Worm (Caenorhabditis elegans): ENCODE results near the gene pei-2.

DNA sequence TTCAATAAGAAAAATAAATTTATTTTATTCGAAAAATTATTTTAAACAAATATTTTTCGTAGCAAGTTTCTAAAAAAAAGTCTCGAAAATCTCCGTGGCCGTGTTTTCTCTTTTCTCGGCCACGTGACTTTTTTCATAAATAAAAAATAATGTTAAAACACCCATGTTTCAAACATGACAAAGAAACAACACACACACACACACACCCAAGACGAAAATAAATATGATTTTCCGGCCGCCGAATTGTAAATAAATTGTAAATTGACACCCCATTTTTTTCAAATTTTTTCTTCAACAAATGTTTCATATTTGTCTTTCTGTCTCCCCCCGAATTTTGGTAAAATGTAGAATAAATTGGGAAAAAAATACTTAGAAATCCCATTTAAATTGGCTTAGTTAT, 45.4 kb downstream of the pei-2 start:
- TF ChIP-seq elt-1 (tag; optimal IDR thresholded peaks at IDR 0.05; ENCODE audit: borderline replicate concordance, insufficient read depth) (no peak), nhr-12 (tag; optimal IDR thresholded peaks at IDR 0.05) (no peak), nhr-76 (tag; optimal IDR thresholded peaks at IDR 0.05) (no peak), snpc-4 (tag; optimal IDR thresholded peaks at IDR 0.05) (no peak), ces-1 (GFP tag; optimal IDR thresholded peaks at IDR 0.05) (no peak), nhr-28 (tag; optimal IDR thresholded peaks at IDR 0.05) (no peak), ceh-39 (tag; optimal IDR thresholded peaks at IDR 0.05) (no peak), nhr-237 (tag; optimal IDR thresholded peaks at IDR 0.05) (no peak), sptf-1 (tag; optimal IDR thresholded peaks at IDR 0.05) (no peak), ceh-83 (GFP tag; optimal IDR thresholded peaks at IDR 0.05) (no peak), ztf-11 (tag; optimal IDR thresholded peaks at IDR 0.05) (no peak), mep-1 (tag; optimal IDR thresholded peaks at IDR 0.05) (no peak), elt-3 (tag; optimal IDR thresholded peaks at IDR 0.05) (no peak)
